Fruit fly (Drosophila melanogaster) whole organism, embryonic: ENCODE data around the gene CG43052.

Experiments used
- Atf-2 ChIP-seq: fragments of 200-800 bp; sonication (Bioruptor generic); optimal IDR thresholded peaks from 2 replicates; lab custom pipeline; 2016; ENCODE audit warnings: missing biosample characterization, missing genetic modification characterization
- Atf3 ChIP-seq: fragments of 200-800 bp; sonication (Bioruptor generic); optimal IDR thresholded peaks from 3 replicates; lab custom pipeline; 2016; ENCODE audit warnings: missing biosample characterization, missing genetic modification characterization
- Bgb ChIP-seq: fragments of 200-800 bp; sonication (Bioruptor generic); IDR thresholded peaks from 2 replicates; pipeline ENCODE4 v1.3.6; 2022; ENCODE audit warnings: missing biosample characterization, missing genetic modification characterization; ENCODE audit not compliant: partially characterized antibody
- Bteb2 ChIP-seq: fragments of 200-800 bp; sonication (Bioruptor generic); optimal IDR thresholded peaks from 2 replicates; lab custom pipeline; 2016; ENCODE audit warnings: missing biosample characterization, missing genetic modification characterization
- CG11093 ChIP-seq: fragments of 200-800 bp; sonication (Bioruptor generic); IDR thresholded peaks from 3 replicates; pipeline ENCODE4 v1.3.6; 2022; ENCODE audit warnings: missing biosample characterization, missing genetic modification characterization
- CG11695 ChIP-seq: fragments of 200-800 bp; sonication (Bioruptor generic); IDR thresholded peaks from 3 replicates; pipeline ENCODE4 v1.3.6; 2022; ENCODE audit warnings: missing biosample characterization, missing genetic modification characterization
- CG12236 ChIP-seq: fragments of 200-800 bp; sonication (Bioruptor generic); optimal IDR thresholded peaks from 2 replicates; lab custom pipeline; 2016; ENCODE audit warnings: missing biosample characterization, missing genetic modification characterization
- CG13894 ChIP-seq: fragments of 200-800 bp; sonication (Bioruptor generic); optimal IDR thresholded peaks from 3 replicates; lab custom pipeline; 2018; ENCODE audit warnings: missing biosample characterization, mild to moderate bottlenecking, missing genetic modification characterization, moderate library complexity
- CG15479 ChIP-seq: fragments of 200-800 bp; sonication (Bioruptor generic); optimal IDR thresholded peaks from 3 replicates; lab custom pipeline; 2019; ENCODE audit warnings: missing biosample characterization, mild to moderate bottlenecking, missing genetic modification characterization, moderate library complexity
- CG17568 ChIP-seq: fragments of 200-800 bp; sonication (Bioruptor generic); optimal IDR thresholded peaks from 2 replicates; lab custom pipeline; 2018; ENCODE audit warnings: missing biosample characterization, mild to moderate bottlenecking, missing genetic modification characterization, moderate library complexity
- CG2120 ChIP-seq: fragments of 200-800 bp; sonication (Bioruptor generic); optimal IDR thresholded peaks from 3 replicates; lab custom pipeline; 2016; ENCODE audit warnings: missing biosample characterization, missing genetic modification characterization
- CG2129 ChIP-seq: fragments of 200-800 bp; sonication (Bioruptor generic); IDR thresholded peaks from 2 replicates; pipeline ENCODE4 v1.3.6; 2022; ENCODE audit warnings: missing biosample characterization, missing genetic modification characterization; ENCODE audit not compliant: partially characterized antibody
- CG30020 ChIP-seq: fragments of 200-800 bp; optimal IDR thresholded peaks from 2 replicates; lab custom pipeline; 2019; ENCODE audit warnings: missing biosample characterization, mild to moderate bottlenecking, missing genetic modification characterization, moderate library complexity
- CG30403 ChIP-seq: fragments of 200-800 bp; sonication (Bioruptor generic); optimal IDR thresholded peaks from 3 replicates; lab custom pipeline; 2016; ENCODE audit warnings: missing biosample characterization, missing genetic modification characterization
- CG3407 ChIP-seq: fragments of 200-800 bp; sonication (Bioruptor generic); optimal IDR thresholded peaks from 2 replicates; lab custom pipeline; 2018; ENCODE audit warnings: missing biosample characterization, mild to moderate bottlenecking, missing genetic modification characterization
- CG43689 ChIP-seq: fragments of 200-800 bp; sonication (Bioruptor generic); IDR thresholded peaks from 2 replicates; pipeline ENCODE4 v1.3.6; 2022; ENCODE audit warnings: missing biosample characterization, missing genetic modification characterization
- CG4820 ChIP-seq: fragments of 200-800 bp; sonication (Bioruptor generic); optimal IDR thresholded peaks from 3 replicates; lab custom pipeline; 2016; ENCODE audit warnings: missing biosample characterization, missing genetic modification characterization
- CG6254 ChIP-seq: fragments of 200-800 bp; sonication (Bioruptor generic); optimal IDR thresholded peaks from 3 replicates; lab custom pipeline; 2017; ENCODE audit warnings: mild to moderate bottlenecking, missing biosample characterization, missing genetic modification reagents, missing genetic modification characterization
- CG6272 ChIP-seq: fragments of 200-800 bp; sonication (Bioruptor generic); IDR thresholded peaks from 2 replicates; pipeline ENCODE4 v1.3.6; 2022; ENCODE audit warnings: missing biosample characterization, missing genetic modification characterization
- CG7357 ChIP-seq: fragments of 200-800 bp; sonication (Bioruptor generic); IDR thresholded peaks from 3 replicates; pipeline ENCODE4 v1.3.6; 2022; ENCODE audit warnings: missing biosample characterization, missing genetic modification characterization
- CG7372 ChIP-seq: fragments of 200-800 bp; sonication (Bioruptor generic); IDR thresholded peaks from 2 replicates; pipeline ENCODE4 v1.3.6; 2022; ENCODE audit warnings: missing biosample characterization, missing genetic modification characterization
- CG9727 ChIP-seq: fragments of 200-800 bp; sonication (Bioruptor generic); optimal IDR thresholded peaks from 3 replicates; lab custom pipeline; 2017; ENCODE audit warnings: missing biosample characterization, mild to moderate bottlenecking, missing genetic modification characterization
- Chrac-16 ChIP-seq: fragments of 200-800 bp; sonication (Bioruptor generic); optimal IDR thresholded peaks from 3 replicates; lab custom pipeline; 2016; ENCODE audit warnings: missing biosample characterization, missing genetic modification characterization
- Dp ChIP-seq: fragments of 200-800 bp; sonication (Bioruptor generic); optimal IDR thresholded peaks from 2 replicates; lab custom pipeline; 2018; ENCODE audit warnings: missing biosample characterization, mild to moderate bottlenecking, missing genetic modification characterization, moderate library complexity
- Dref ChIP-seq: fragments of 200-800 bp; sonication (Bioruptor generic); IDR thresholded peaks from 2 replicates; pipeline ENCODE4 v1.3.6; 2022; ENCODE audit warnings: missing biosample characterization, missing genetic modification characterization
- E2f2 ChIP-seq: fragments of 200-800 bp; sonication (Bioruptor generic); IDR thresholded peaks from 2 replicates; pipeline ENCODE4 v1.3.6; 2022; ENCODE audit warnings: missing biosample characterization, missing genetic modification characterization
- Gsc ChIP-seq: fragments of 200-800 bp; sonication (Bioruptor generic); IDR thresholded peaks from 2 replicates; pipeline ENCODE4 v1.3.6; 2022; ENCODE audit warnings: missing biosample characterization, missing genetic modification characterization
- HmgZ ChIP-seq: fragments of 200-800 bp; sonication (Bioruptor generic); optimal IDR thresholded peaks from 2 replicates; lab custom pipeline; 2018; ENCODE audit warnings: missing biosample characterization, mild to moderate bottlenecking, missing genetic modification characterization
- Lhr ChIP-seq: fragments of 200-800 bp; sonication (Bioruptor generic); optimal IDR thresholded peaks from 3 replicates; lab custom pipeline; 2017; ENCODE audit warnings: mild to moderate bottlenecking, missing biosample characterization, missing genetic modification reagents, missing genetic modification characterization
- Sry-β ChIP-seq: fragments of 200-800 bp; sonication (Bioruptor generic); optimal IDR thresholded peaks from 2 replicates; lab custom pipeline; 2018; ENCODE audit warnings: missing biosample characterization, mild to moderate bottlenecking, missing genetic modification characterization, moderate library complexity
- bab2 ChIP-seq: fragments of 200-800 bp; sonication (Bioruptor generic); optimal IDR thresholded peaks from 2 replicates; lab custom pipeline; 2016; ENCODE audit warnings: missing biosample characterization, missing genetic modification characterization
- bsh ChIP-seq, 2 experiments: fragments of 200-800 bp; sonication (Bioruptor generic); optimal IDR thresholded peaks; 2 replicates each; lab custom pipeline; 2017 to 2018; ENCODE audit warnings: mild to moderate bottlenecking in 2 of 2, missing biosample characterization in 2 of 2, missing genetic modification characterization in 2 of 2, moderate library complexity in 1 of 2
- chn ChIP-seq: fragments of 200-800 bp; sonication (Bioruptor generic); optimal IDR thresholded peaks from 2 replicates; lab custom pipeline; 2016; ENCODE audit warnings: missing biosample characterization, missing genetic modification characterization
- eve ChIP-seq, 2 experiments: fragments of >200 bp; optimal IDR thresholded peaks; 2 replicates each; lab custom pipeline; 2017; ENCODE audit warnings: missing biosample characterization in 2 of 2, missing genetic modification characterization in 2 of 2
- gce ChIP-seq: fragments of 200-800 bp; sonication (Bioruptor generic); IDR thresholded peaks from 3 replicates; pipeline ENCODE4 v1.3.6; 2022; ENCODE audit warnings: missing biosample characterization, missing genetic modification characterization
- ind ChIP-seq: fragments of 200-800 bp; sonication (Bioruptor generic); optimal IDR thresholded peaks from 3 replicates; lab custom pipeline; 2016; ENCODE audit warnings: missing biosample characterization, missing genetic modification characterization
- kay ChIP-seq: fragments of 200-800 bp; sonication (Bioruptor generic); optimal IDR thresholded peaks from 2 replicates; lab custom pipeline; 2016; ENCODE audit warnings: missing biosample characterization, missing genetic modification characterization
- lab ChIP-seq: fragments of 200-800 bp; sonication (Bioruptor generic); optimal IDR thresholded peaks from 3 replicates; lab custom pipeline; 2017; ENCODE audit warnings: missing biosample characterization, missing genetic modification characterization, mild to moderate bottlenecking, moderate library complexity, missing genetic modification reagents
- luna ChIP-seq: fragments of 200-800 bp; sonication (Bioruptor generic); optimal IDR thresholded peaks from 2 replicates; lab custom pipeline; 2016; ENCODE audit warnings: missing biosample characterization, missing genetic modification characterization
- mirr ChIP-seq: fragments of 200-800 bp; sonication (Bioruptor generic); optimal IDR thresholded peaks from 3 replicates; lab custom pipeline; 2018; ENCODE audit warnings: missing biosample characterization, mild to moderate bottlenecking, missing genetic modification characterization
- nmo ChIP-seq: fragments of 200-800 bp; sonication (Bioruptor generic); optimal IDR thresholded peaks from 2 replicates; lab custom pipeline; 2018; ENCODE audit warnings: missing biosample characterization, mild to moderate bottlenecking, missing genetic modification characterization, moderate library complexity
- pho ChIP-seq: fragments of 200-800 bp; sonication (Bioruptor generic); optimal IDR thresholded peaks from 2 replicates; lab custom pipeline; 2016; ENCODE audit warnings: missing biosample characterization, missing genetic modification characterization
- ranshi ChIP-seq: fragments of 200-800 bp; sonication (Bioruptor generic); IDR thresholded peaks from 2 replicates; pipeline ENCODE4 v1.3.6; 2022; ENCODE audit warnings: missing biosample characterization, missing genetic modification characterization
- repo ChIP-seq: fragments of 200-800 bp; sonication (Bioruptor generic); optimal IDR thresholded peaks from 2 replicates; lab custom pipeline; 2016; ENCODE audit warnings: missing biosample characterization, missing genetic modification characterization
- row ChIP-seq: fragments of 200-800 bp; sonication (Bioruptor generic); IDR thresholded peaks from 3 replicates; pipeline ENCODE4 v1.3.6; 2022; ENCODE audit warnings: missing biosample characterization, missing genetic modification characterization
- slou ChIP-seq: fragments of 200-800 bp; sonication (Bioruptor generic); optimal IDR thresholded peaks from 3 replicates; lab custom pipeline; 2016; ENCODE audit warnings: missing biosample characterization, missing genetic modification characterization
- sob ChIP-seq: fragments of 200-800 bp; sonication (Bioruptor generic); IDR thresholded peaks from 2 replicates; pipeline ENCODE4 v1.3.6; 2022; ENCODE audit warnings: missing biosample characterization, missing genetic modification characterization
- sug ChIP-seq: fragments of 200-800 bp; optimal IDR thresholded peaks from 2 replicates; lab custom pipeline; 2019; ENCODE audit warnings: missing biosample characterization, mild to moderate bottlenecking, missing genetic modification characterization, moderate library complexity
- tgo ChIP-seq: fragments of 200-800 bp; sonication (Bioruptor generic); IDR thresholded peaks from 3 replicates; pipeline ENCODE4 v1.3.6; 2022; ENCODE audit warnings: missing biosample characterization, missing genetic modification characterization

Gene CG43052

dm6 chr2L:14355033-14355851 lies 3.4 kb downstream of the CG43052 start, which contains the start of gene Rab14 (continued):
- peak; percentile 43 for TF ChIP-seq Sry-β
- TF ChIP-seq Dref (GFP tag; lab: Robert Waterston, UW), result peak; percentile 95
- peak; percentile 70 for TF ChIP-seq Atf3 (GFP tag; lab: Kevin White, UChicago)
- TF ChIP-seq HmgZ (tag; lab: Kevin White, UChicago), result peak; percentile 73
- TF ChIP-seq CG11695, result peak; percentile 84
- TF ChIP-seq CG11093 (GFP tag; lab: Robert Waterston, UW), result peak; percentile 73; the same call in 2 of the 3 replicates
- no peak for TF ChIP-seq Gsc
- peak; percentile 59 for TF ChIP-seq CG6254 (GFP tag; lab: Kevin White, UChicago)
- no peak for TF ChIP-seq CG30020 (tag; lab: Kevin White, UChicago)
- peak; percentile 89 for TF ChIP-seq CG2120 (GFP tag; lab: Kevin White, UChicago)
- TF ChIP-seq CG4820 (GFP tag; lab: Kevin White, UChicago), result peak; percentile 64
- TF ChIP-seq Lhr, result peak; percentile 41
- peak; percentile 89 for TF ChIP-seq row (GFP tag; lab: Robert Waterston, UW)
- TF ChIP-seq CG7357 (GFP tag; lab: Robert Waterston, UW), result peak; percentile 60; the same call in 2 of the 3 replicates
- peak; percentile 4 for TF ChIP-seq luna (GFP tag; lab: Kevin White, UChicago)
- peak; percentile 89 for TF ChIP-seq lab (GFP tag; lab: Kevin White, UChicago)
- peak; percentile 57 for TF ChIP-seq CG13894 (tag; lab: Kevin White, UChicago)
- TF ChIP-seq mirr (GFP tag; lab: Kevin White, UChicago), result peak; percentile 23
- peak; percentile 48 for TF ChIP-seq CG6272 (GFP tag; lab: Robert Waterston, UW)
- peak; percentile 30 for TF ChIP-seq Atf-2
- TF ChIP-seq ind (GFP tag; lab: Kevin White, UChicago), result peak; percentile 70
- TF ChIP-seq CG17568 (GFP tag; lab: Kevin White, UChicago), result peak; percentile 82
- TF ChIP-seq ranshi (GFP tag; lab: Robert Waterston, UW), result peak; percentile 77
- peak; percentile 73 for TF ChIP-seq slou (GFP tag; lab: Kevin White, UChicago)
- peak; percentile 80 for TF ChIP-seq chn (GFP tag; lab: Kevin White, UChicago)
- TF ChIP-seq Bteb2, result peak; percentile 33
- peak; percentile 78 for TF ChIP-seq sob
- TF ChIP-seq CG7372 (GFP tag; lab: Robert Waterston, UW), result peak; percentile 66
- TF ChIP-seq CG3407, result peak; percentile 75
- peak; percentile 48 for TF ChIP-seq CG15479 (GFP tag; lab: Kevin White, UChicago)
- TF ChIP-seq CG30403 (GFP tag; lab: Kevin White, UChicago), result peak; percentile 82
- TF ChIP-seq eve (GFP tag; optimal IDR thresholded peaks at IDR 0.05; lab: Kevin White, UChicago), result no peak
- TF ChIP-seq bab2 (GFP tag; lab: Kevin White, UChicago), result peak; percentile 80
- peak; percentile 46 for TF ChIP-seq E2f2
- TF ChIP-seq sug (tag; lab: Kevin White, UChicago), result peak; percentile 86
- peak; percentile 91 for TF ChIP-seq Bgb (GFP tag; lab: Robert Waterston, UW)
- TF ChIP-seq nmo (GFP tag; lab: Kevin White, UChicago), result peak; percentile 61
- peak; percentile 78 for TF ChIP-seq tgo
- TF ChIP-seq Dp (GFP tag; lab: Kevin White, UChicago), result peak; percentile 58
- peak; percentile 82 for TF ChIP-seq gce
- peak; percentile 71 for TF ChIP-seq CG43689 (GFP tag; lab: Robert Waterston, UW)
- peak; percentile 50 for TF ChIP-seq repo (GFP tag; lab: Kevin White, UChicago)
- peak; percentile 70 for TF ChIP-seq pho (GFP tag; lab: Kevin White, UChicago)
- peak; percentile 73 for TF ChIP-seq CG9727 (GFP tag; lab: Kevin White, UChicago)
- TF ChIP-seq bsh (GFP tag; optimal IDR thresholded peaks at IDR 0.05; lab: Kevin White, UChicago), result peak; percentile 12 to 86
- TF ChIP-seq Chrac-16 (GFP tag; lab: Kevin White, UChicago), result peak; percentile 80
- TF ChIP-seq CG2129, result peak; percentile 58
- TF ChIP-seq CG12236 (GFP tag; lab: Kevin White, UChicago), result peak; percentile 54
- TF ChIP-seq kay (GFP tag; lab: Kevin White, UChicago), result peak; percentile 75
